Worm (Caenorhabditis elegans) whole organism, L2 larva: ENCODE results near the gene pvf-1.

Experiments
- C34F6.9 ChIP-seq: fragments of 150-350 bp; optimal IDR thresholded peaks from 2 replicates; lab custom pipeline; 2014; ENCODE audit warnings: missing biosample characterization, missing genetic modification characterization
- R02D3.7 ChIP-seq: fragments of 150-350 bp; optimal IDR thresholded peaks from 2 replicates; lab custom pipeline; 2014; ENCODE audit warnings: missing biosample characterization, missing genetic modification characterization
- Y55F3AM.14 ChIP-seq: fragments of 200-800 bp; sonication (Bioruptor generic); optimal IDR thresholded peaks from 2 replicates; lab custom pipeline; 2018; ENCODE audit warnings: mild to moderate bottlenecking, missing genetic modification characterization, missing compliant biosample characterization
- ZK546.5 ChIP-seq: sonication (generic microtip); optimal IDR thresholded peaks from 2 replicates; lab custom pipeline; 2017; ENCODE audit warnings: missing biosample characterization, missing genetic modification characterization
- alr-1 ChIP-seq: fragments of 150-350 bp; optimal IDR thresholded peaks from 2 replicates; lab custom pipeline; 2014; ENCODE audit warnings: missing biosample characterization, missing genetic modification characterization
- aly-2 ChIP-seq: fragments of 150-350 bp; optimal IDR thresholded peaks from 2 replicates; lab custom pipeline; 2014; ENCODE audit warnings: missing biosample characterization, missing genetic modification characterization
- ama-1 ChIP-seq: fragments of 150-350 bp; optimal IDR thresholded peaks from 2 replicates; lab custom pipeline; 2018; ENCODE audit warnings: inconsistent platforms
- blmp-1 ChIP-seq: sonication (generic microtip); optimal IDR thresholded peaks from 2 replicates; lab custom pipeline; 2017; ENCODE audit warnings: missing genetic modification characterization, mild to moderate bottlenecking, missing compliant biosample characterization, antibody characterized with exemption, moderate library complexity; ENCODE audit not compliant: insufficient read depth
- ceh-16 ChIP-seq: fragments of 150-350 bp; optimal IDR thresholded peaks from 2 replicates; lab custom pipeline; 2014; ENCODE audit warnings: missing biosample characterization, missing genetic modification characterization
- ceh-82 ChIP-seq: fragments of 150-350 bp; optimal IDR thresholded peaks from 2 replicates; lab custom pipeline; 2014; ENCODE audit warnings: missing biosample characterization, missing genetic modification characterization
- crh-2 ChIP-seq: sonication (generic microtip); optimal IDR thresholded peaks from 2 replicates; lab custom pipeline; 2017; ENCODE audit warnings: missing biosample characterization, missing genetic modification characterization
- dmd-4 ChIP-seq: sonication (generic microtip); optimal IDR thresholded peaks from 2 replicates; lab custom pipeline; 2017; ENCODE audit warnings: missing biosample characterization, missing genetic modification characterization
- egl-27 ChIP-seq: sonication (generic microtip); optimal IDR thresholded peaks from 3 replicates; lab custom pipeline; 2017; ENCODE audit warnings: missing biosample characterization, missing genetic modification reagents, missing genetic modification characterization
- elt-1 ChIP-seq: fragments of 150-350 bp; optimal IDR thresholded peaks from 2 replicates; lab custom pipeline; 2014; ENCODE audit warnings: missing biosample characterization, missing genetic modification characterization
- elt-3 ChIP-seq: sonication (generic microtip); optimal IDR thresholded peaks from 2 replicates; lab custom pipeline; 2017; ENCODE audit warnings: missing biosample characterization, missing genetic modification characterization
- fos-1 ChIP-seq: fragments of 150-350 bp; optimal IDR thresholded peaks from 2 replicates; lab custom pipeline; 2014; ENCODE audit warnings: missing biosample characterization, missing genetic modification characterization
- gmeb-1 ChIP-seq: fragments of 150-350 bp; optimal IDR thresholded peaks from 2 replicates; lab custom pipeline; 2014; ENCODE audit warnings: missing biosample characterization, missing genetic modification characterization
- lin-11 ChIP-seq: fragments of 150-350 bp; sonication (generic microtip); optimal IDR thresholded peaks from 2 replicates; lab custom pipeline; 2014; ENCODE audit warnings: missing biosample characterization, missing genetic modification characterization, inconsistent platforms, mixed read lengths
- lin-13 ChIP-seq: fragments of 150-350 bp; optimal IDR thresholded peaks from 2 replicates; lab custom pipeline; 2014; ENCODE audit warnings: missing biosample characterization, missing genetic modification reagents, missing genetic modification characterization
- lin-39 ChIP-seq: fragments of 150-350 bp; optimal IDR thresholded peaks from 2 replicates; lab custom pipeline; 2014; ENCODE audit warnings: missing biosample characterization, missing genetic modification reagents, missing genetic modification characterization
- lsy-2 ChIP-seq, 2 experiments: fragments of 150-350 bp in 1 of 2; sonication (generic microtip) in 1 of 2; optimal IDR thresholded peaks; 2 replicates each; lab custom pipeline; 2014 to 2017; ENCODE audit warnings: missing biosample characterization in 2 of 2, missing genetic modification characterization in 2 of 2
- nhr-10 ChIP-seq: sonication (generic microtip); optimal IDR thresholded peaks from 2 replicates; lab custom pipeline; 2017; ENCODE audit warnings: missing biosample characterization, missing genetic modification characterization
- nhr-11 ChIP-seq: fragments of 150-350 bp; optimal IDR thresholded peaks from 2 replicates; lab custom pipeline; 2014; ENCODE audit warnings: missing biosample characterization, missing genetic modification characterization
- nhr-12 ChIP-seq: fragments of 150-350 bp; optimal IDR thresholded peaks from 2 replicates; lab custom pipeline; 2014; ENCODE audit warnings: missing biosample characterization, missing genetic modification characterization
- nhr-21 ChIP-seq: fragments of 150-350 bp; optimal IDR thresholded peaks from 2 replicates; lab custom pipeline; 2014; ENCODE audit warnings: missing biosample characterization, missing genetic modification characterization
- nhr-23 ChIP-seq: fragments of 150-350 bp; optimal IDR thresholded peaks from 2 replicates; lab custom pipeline; 2014; ENCODE audit warnings: missing biosample characterization, missing genetic modification reagents, missing genetic modification characterization
- nhr-25 ChIP-seq: fragments of 150-350 bp; sonication (generic microtip); optimal IDR thresholded peaks from 3 replicates; lab custom pipeline; 2014; ENCODE audit warnings: missing biosample characterization, missing genetic modification characterization
- nhr-77 ChIP-seq: fragments of 150-350 bp; optimal IDR thresholded peaks from 2 replicates; lab custom pipeline; 2014; ENCODE audit warnings: missing biosample characterization, missing genetic modification characterization
- peb-1 ChIP-seq: fragments of 150-350 bp; optimal IDR thresholded peaks from 2 replicates; lab custom pipeline; 2014; ENCODE audit warnings: missing biosample characterization, missing genetic modification characterization
- sem-4 ChIP-seq: fragments of 150-350 bp; optimal IDR thresholded peaks from 2 replicates; lab custom pipeline; 2014; ENCODE audit warnings: missing biosample characterization, missing genetic modification reagents, missing genetic modification characterization
- skn-1 ChIP-seq: sonication (generic microtip); optimal IDR thresholded peaks from 2 replicates; lab custom pipeline; 2017; ENCODE audit warnings: missing biosample characterization, missing genetic modification characterization
- sma-3 ChIP-seq: sonication (generic microtip); optimal IDR thresholded peaks from 2 replicates; lab custom pipeline; 2016; ENCODE audit warnings: missing genetic modification reagents, missing genetic modification characterization, missing compliant biosample characterization
- sma-9 ChIP-seq, 2 experiments: fragments of 150-350 bp in 1 of 2; sonication (generic microtip) in 1 of 2; optimal IDR thresholded peaks; 2 replicates each; lab custom pipeline; 2014 to 2016; ENCODE audit warnings: missing genetic modification characterization in 2 of 2, mild to moderate bottlenecking in 1 of 2, missing biosample characterization in 1 of 2, missing compliant biosample characterization in 1 of 2, missing genetic modification reagents in 1 of 2, moderate library complexity in 1 of 2
- snpc-4 ChIP-seq: fragments of 150-350 bp; optimal IDR thresholded peaks from 2 replicates; lab custom pipeline; 2014; ENCODE audit warnings: missing biosample characterization, missing genetic modification characterization
- unc-62 ChIP-seq: fragments of 150-350 bp; optimal IDR thresholded peaks from 2 replicates; lab custom pipeline; 2014; ENCODE audit warnings: missing biosample characterization, missing genetic modification reagents, missing genetic modification characterization
- zag-1 ChIP-seq: fragments of 150-350 bp; optimal IDR thresholded peaks from 2 replicates; lab custom pipeline; 2014; ENCODE audit warnings: missing biosample characterization, missing genetic modification characterization
- ztf-1 ChIP-seq: fragments of 200-800 bp; sonication (Bioruptor generic); conservative IDR thresholded peaks from 2 replicates; pipeline ENCODE4 v1.3.6; 2022; ENCODE audit warnings: missing genetic modification characterization, missing compliant biosample characterization
- ztf-11 ChIP-seq: sonication (generic microtip); optimal IDR thresholded peaks from 2 replicates; lab custom pipeline; 2017; ENCODE audit warnings: missing biosample characterization, missing genetic modification characterization

The pvf-1 gene

ce11 chrIII:1859532-1859931 lies 35.4 kb upstream of the pvf-1 start, which contains the start of gene ddp-1 (continued):
- TF ChIP-seq nhr-11 (no peak), nhr-25 (tag; lab: Kevin White, UChicago) (peak; percentile 96), aly-2 (tag; lab: Kevin White, UChicago) (peak; percentile 71), egl-27 (peak; percentile 91), nhr-77 (tag; lab: Kevin White, UChicago) (peak; percentile 74), ceh-16 (tag; lab: Kevin White, UChicago) (peak; percentile 81), C34F6.9 (tag; lab: Kevin White, UChicago) (peak; percentile 97), ZK546.5 (tag; lab: Kevin White, UChicago) (peak; percentile 77), nhr-12 (no peak), elt-1 (no peak), ztf-11 (tag; lab: Kevin White, UChicago) (peak; percentile 63), sem-4 (peak; percentile 90), ztf-1 (GFP tag; lab: Robert Waterston, UW) (no peak), ceh-82 (tag; lab: Kevin White, UChicago) (peak; percentile 83), alr-1 (no peak), peb-1 (tag; lab: Kevin White, UChicago) (no peak)
- TF ChIP-seq, all 48 proteins: peak for 38

DNA sequence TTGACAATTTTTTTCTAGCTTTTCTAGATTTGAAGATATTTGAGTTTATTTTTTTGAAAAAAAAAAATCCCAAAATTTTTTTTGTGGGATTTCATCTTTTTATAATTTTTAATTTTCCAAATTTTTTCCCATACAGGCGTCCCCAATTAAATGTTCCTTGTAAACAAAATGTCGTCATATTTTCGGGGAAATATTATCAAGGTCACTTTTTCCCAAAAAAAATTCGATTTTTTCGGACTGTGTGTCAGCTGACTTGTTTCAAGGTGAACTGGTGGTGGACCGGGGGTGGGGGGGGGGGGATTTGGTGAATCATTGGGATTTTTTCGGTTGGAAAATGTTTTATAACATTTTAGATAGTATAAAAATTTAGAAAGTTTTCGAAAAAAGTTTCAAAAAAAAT lies 32.6 kb upstream of the pvf-1 start:
- TF ChIP-seq fos-1 (tag; lab: Kevin White, UChicago) (no peak), nhr-25 (tag; lab: Kevin White, UChicago) (peak; percentile 8)

- TF ChIP-seq peb-1 (tag; lab: Kevin White, UChicago) (no peak), dmd-4 (tag; lab: Kevin White, UChicago) (no peak), nhr-10 (tag; lab: Kevin White, UChicago) (no peak), nhr-25 (tag; lab: Kevin White, UChicago) (no peak), ceh-16 (tag; lab: Kevin White, UChicago) (no peak), lin-39 (no peak), alr-1 (no peak), snpc-4 (tag; lab: Kevin White, UChicago) (no peak), ztf-11 (tag; lab: Kevin White, UChicago) (no peak), sem-4 (no peak), nhr-77 (tag; lab: Kevin White, UChicago) (no peak), lsy-2 (tag; optimal IDR thresholded peaks at IDR 0.05; lab: Kevin White, UChicago) (no peak), sma-9 (GFP tag; optimal IDR thresholded peaks at IDR 0.05; lab: Kevin White, UChicago) (no peak), sma-9 (tag; optimal IDR thresholded peaks at IDR 0.05; lab: Kevin White, UChicago) (no peak), lin-11 (tag; lab: Kevin White, UChicago) (no peak), C34F6.9 (tag; lab: Kevin White, UChicago) (no peak), skn-1 (tag; lab: Kevin White, UChicago) (no peak), elt-1 (no peak)
- TF ChIP-seq, all 48 proteins: peak for 0
Observed at ce11 chrIII:1856175-1856574, 32.1 kb upstream of the pvf-1 start.

DNA sequence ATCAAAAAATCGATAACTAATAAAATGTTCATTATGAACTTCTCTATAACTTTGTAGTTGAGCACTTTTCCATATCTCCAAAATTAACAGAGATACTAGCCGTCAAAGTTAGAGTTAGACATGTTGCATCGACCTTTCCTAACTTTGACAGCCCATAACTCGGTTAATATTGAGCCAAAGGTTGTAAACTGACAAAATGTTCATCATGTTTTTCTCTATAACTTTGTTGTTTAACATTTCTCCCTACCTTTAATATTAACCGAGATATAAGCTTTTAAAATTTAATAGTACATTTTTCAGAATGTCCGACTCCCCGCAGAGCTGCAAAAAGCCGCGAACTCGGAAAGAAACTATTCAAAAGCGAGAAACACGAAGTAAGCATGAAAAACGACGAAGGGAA lies 31.0 kb upstream of the pvf-1 start, which contains the start of gene hlh-33:
TSS of gene hlh-33 (plus strand) at position 301 of the 400 bp plus-strand sequence.
- TF ChIP-seq lin-13 (GFP tag; lab: Kevin White, UChicago) (no peak), ceh-82 (tag; lab: Kevin White, UChicago) (no peak), nhr-21 (tag; lab: Kevin White, UChicago) (no peak), zag-1 (tag; lab: Kevin White, UChicago) (no peak), nhr-10 (tag; lab: Kevin White, UChicago) (no peak), sma-3 (GFP tag; lab: Kevin White, UChicago) (no peak), elt-3 (tag; lab: Kevin White, UChicago) (no peak), nhr-25 (tag; lab: Kevin White, UChicago) (no peak), ama-1 (no peak), nhr-23 (tag; lab: Kevin White, UChicago) (no peak), unc-62 (GFP tag; lab: Kevin White, UChicago) (no peak)

ce11 chrIII:1853944-1854343 lies 29.8 kb upstream of the pvf-1 start:
- TF ChIP-seq blmp-1 (tag; lab: Kevin White, UChicago) (peak; percentile 64), lsy-2 (tag; optimal IDR thresholded peaks at IDR 0.05; lab: Kevin White, UChicago) (peak in 1 of 2 experiments; percentile 7), gmeb-1 (tag; lab: Kevin White, UChicago) (peak; percentile 1), elt-1 (no peak), nhr-25 (tag; lab: Kevin White, UChicago) (peak; percentile 11), R02D3.7 (no peak), aly-2 (tag; lab: Kevin White, UChicago) (no peak), Y55F3AM.14 (GFP tag; lab: Kevin White, UChicago) (no peak), crh-2 (no peak)
